Fruit fly (Drosophila melanogaster) whole organism, embryonic: ENCODE measurements around the gene Tbca.

ENCODE experiments used
- CG11456 ChIP-seq: fragments of 200-800 bp; sonication (Bioruptor generic); IDR thresholded peaks from 3 replicates; pipeline ENCODE4 v1.3.6; 2022; ENCODE audit warnings: missing biosample characterization, missing genetic modification characterization
- CG11696 ChIP-seq: fragments of 200-800 bp; sonication (Bioruptor generic); IDR thresholded peaks from 2 replicates; pipeline ENCODE4 v1.3.6; 2022; ENCODE audit warnings: missing biosample characterization, missing genetic modification characterization
- CG12659 ChIP-seq: fragments of 200-800 bp; sonication (Bioruptor generic); optimal IDR thresholded peaks from 3 replicates; lab custom pipeline; 2017; ENCODE audit warnings: mild to moderate bottlenecking, missing biosample characterization, missing genetic modification reagents, missing genetic modification characterization
- CG13894 ChIP-seq: fragments of 200-800 bp; sonication (Bioruptor generic); optimal IDR thresholded peaks from 3 replicates; lab custom pipeline; 2018; ENCODE audit warnings: missing biosample characterization, mild to moderate bottlenecking, missing genetic modification characterization, moderate library complexity
- CG14014 ChIP-seq: fragments of 200-800 bp; sonication (Bioruptor generic); IDR thresholded peaks from 2 replicates; pipeline ENCODE4 v1.3.6; 2022; ENCODE audit warnings: missing biosample characterization, missing genetic modification characterization
- CG17186 ChIP-seq: fragments of 200-800 bp; sonication (Bioruptor generic); optimal IDR thresholded peaks from 3 replicates; lab custom pipeline; 2017; ENCODE audit warnings: missing biosample characterization, missing genetic modification reagents, missing genetic modification characterization
- CG17359 ChIP-seq: fragments of 200-800 bp; sonication (Bioruptor generic); optimal IDR thresholded peaks from 3 replicates; lab custom pipeline; 2018; ENCODE audit warnings: missing biosample characterization, mild to moderate bottlenecking, missing genetic modification characterization, moderate library complexity
- CG18599 ChIP-seq: fragments of 200-800 bp; sonication (Bioruptor generic); optimal IDR thresholded peaks from 3 replicates; lab custom pipeline; 2017; ENCODE audit warnings: missing biosample characterization, missing genetic modification characterization, mild to moderate bottlenecking, moderate library complexity, missing genetic modification reagents
- CG2116 ChIP-seq: fragments of 200-800 bp; sonication (Bioruptor generic); optimal IDR thresholded peaks from 3 replicates; lab custom pipeline; 2018; ENCODE audit warnings: missing biosample characterization, mild to moderate bottlenecking, missing genetic modification characterization
- CG2129 ChIP-seq: fragments of 200-800 bp; sonication (Bioruptor generic); IDR thresholded peaks from 2 replicates; pipeline ENCODE4 v1.3.6; 2022; ENCODE audit warnings: missing biosample characterization, missing genetic modification characterization; ENCODE audit not compliant: partially characterized antibody
- CG30403 ChIP-seq: fragments of 200-800 bp; sonication (Bioruptor generic); optimal IDR thresholded peaks from 3 replicates; lab custom pipeline; 2016; ENCODE audit warnings: missing biosample characterization, missing genetic modification characterization
- CG31388 ChIP-seq: fragments of 200-800 bp; sonication (Bioruptor generic); optimal IDR thresholded peaks from 2 replicates; lab custom pipeline; 2016; ENCODE audit warnings: missing biosample characterization, missing genetic modification characterization
- CG3847 ChIP-seq: fragments of 200-800 bp; sonication (Bioruptor generic); IDR thresholded peaks from 2 replicates; pipeline ENCODE4 v1.3.6; 2022; ENCODE audit warnings: missing biosample characterization, missing genetic modification characterization
- CG4360 ChIP-seq: fragments of 200-800 bp; sonication (Bioruptor generic); IDR thresholded peaks from 2 replicates; pipeline ENCODE4 v1.3.6; 2022; ENCODE audit warnings: missing biosample characterization, missing genetic modification characterization
- CG4854 ChIP-seq: fragments of 200-800 bp; sonication (Bioruptor generic); optimal IDR thresholded peaks from 2 replicates; lab custom pipeline; 2016; ENCODE audit warnings: missing biosample characterization, missing genetic modification characterization, inconsistent platforms
- CG5245 ChIP-seq: fragments of 200-800 bp; sonication (Bioruptor generic); optimal IDR thresholded peaks from 3 replicates; lab custom pipeline; 2016; ENCODE audit warnings: missing biosample characterization, missing genetic modification characterization
- CG6813 ChIP-seq: fragments of 200-800 bp; sonication (Bioruptor generic); optimal IDR thresholded peaks from 2 replicates; lab custom pipeline; 2017; ENCODE audit warnings: missing biosample characterization, missing genetic modification characterization, mild to moderate bottlenecking, moderate library complexity, missing genetic modification reagents
- CG9609 ChIP-seq: fragments of 200-800 bp; sonication (Bioruptor generic); optimal IDR thresholded peaks from 3 replicates; lab custom pipeline; 2016; ENCODE audit warnings: missing biosample characterization, missing genetic modification characterization
- CHES-1-like ChIP-seq: fragments of 200-800 bp; sonication (Bioruptor generic); optimal IDR thresholded peaks from 2 replicates; lab custom pipeline; 2016; ENCODE audit warnings: missing biosample characterization, missing genetic modification characterization
- Dad ChIP-seq: fragments of 200-800 bp; sonication (Bioruptor generic); optimal IDR thresholded peaks from 3 replicates; lab custom pipeline; 2016; ENCODE audit warnings: missing biosample characterization, missing genetic modification characterization
- Dfd ChIP-seq, 2 experiments: fragments of >200 bp; optimal IDR thresholded peaks; 2 replicates each; lab custom pipeline; 2017; ENCODE audit warnings: missing biosample characterization in 2 of 2, missing genetic modification characterization in 2 of 2
- HLHmδ ChIP-seq: fragments of 200-800 bp; sonication (Bioruptor generic); optimal IDR thresholded peaks from 2 replicates; lab custom pipeline; 2018; ENCODE audit warnings: missing biosample characterization, mild to moderate bottlenecking, missing genetic modification characterization, moderate library complexity
- MTF-1 ChIP-seq: fragments of 200-800 bp; sonication (Bioruptor generic); optimal IDR thresholded peaks from 2 replicates; lab custom pipeline; 2018; ENCODE audit warnings: missing biosample characterization, mild to moderate bottlenecking, missing genetic modification characterization, borderline replicate concordance
- Nf-YC ChIP-seq: fragments of 200-800 bp; optimal IDR thresholded peaks from 3 replicates; lab custom pipeline; 2019; ENCODE audit warnings: missing biosample characterization, mild to moderate bottlenecking, missing genetic modification characterization, moderate library complexity
- Oli ChIP-seq: fragments of 200-800 bp; sonication (Bioruptor generic); optimal IDR thresholded peaks from 2 replicates; lab custom pipeline; 2018; ENCODE audit warnings: missing biosample characterization, mild to moderate bottlenecking, missing genetic modification characterization, moderate library complexity
- Ptx1 ChIP-seq: fragments of 200-800 bp; sonication (Bioruptor generic); IDR thresholded peaks from 2 replicates; pipeline ENCODE4 v1.3.6; 2022; ENCODE audit warnings: missing biosample characterization, missing genetic modification characterization
- Sox102F ChIP-seq: fragments of 200-800 bp; sonication (Bioruptor generic); optimal IDR thresholded peaks from 2 replicates; lab custom pipeline; 2018; ENCODE audit warnings: missing biosample characterization, mild to moderate bottlenecking, missing genetic modification characterization, moderate library complexity
- Spps ChIP-seq: fragments of 200-800 bp; sonication (Bioruptor generic); optimal IDR thresholded peaks from 2 replicates; lab custom pipeline; 2018; ENCODE audit warnings: missing biosample characterization, mild to moderate bottlenecking, missing genetic modification characterization
- al ChIP-seq: fragments of 200-800 bp; sonication (Bioruptor generic); IDR thresholded peaks from 2 replicates; pipeline ENCODE4 v1.3.6; 2022; ENCODE audit warnings: missing biosample characterization, missing genetic modification characterization
- ase ChIP-seq: fragments of 200-800 bp; sonication (Bioruptor generic); IDR thresholded peaks from 3 replicates; pipeline ENCODE4 v1.3.6; 2022; ENCODE audit warnings: missing biosample characterization, missing genetic modification characterization
- cad ChIP-seq: fragments of >200 bp; optimal IDR thresholded peaks from 2 replicates; lab custom pipeline; 2017; ENCODE audit warnings: missing biosample characterization, missing genetic modification characterization
- croc ChIP-seq: fragments of 200-800 bp; sonication (Bioruptor generic); conservative IDR thresholded peaks from 3 replicates; pipeline ENCODE4 v1.3.6; 2022; ENCODE audit warnings: missing biosample characterization, missing genetic modification characterization
- da ChIP-seq: fragments of 200-800 bp; sonication (Bioruptor generic); optimal IDR thresholded peaks from 2 replicates; lab custom pipeline; 2016; ENCODE audit warnings: missing biosample characterization, missing genetic modification characterization
- dmrt99B ChIP-seq: fragments of 200-800 bp; sonication (Bioruptor generic); optimal IDR thresholded peaks from 2 replicates; lab custom pipeline; 2018; ENCODE audit warnings: missing biosample characterization, mild to moderate bottlenecking, missing genetic modification characterization, moderate library complexity
- ems ChIP-seq: fragments of 200-800 bp; sonication (Bioruptor generic); optimal IDR thresholded peaks from 3 replicates; lab custom pipeline; 2016; ENCODE audit warnings: missing biosample characterization, missing genetic modification characterization
- gcm2 ChIP-seq: fragments of 200-800 bp; sonication (Bioruptor generic); optimal IDR thresholded peaks from 2 replicates; lab custom pipeline; 2016; ENCODE audit warnings: missing biosample characterization, missing genetic modification characterization
- gro ChIP-seq: fragments of 200-800 bp; sonication (Bioruptor generic); optimal IDR thresholded peaks from 2 replicates; lab custom pipeline; 2016; ENCODE audit warnings: missing biosample characterization, missing genetic modification characterization
- kni ChIP-seq: fragments of 200-800 bp; sonication (Bioruptor generic); optimal IDR thresholded peaks from 3 replicates; lab custom pipeline; 2017; ENCODE audit warnings: mild to moderate bottlenecking, missing biosample characterization, missing genetic modification reagents, missing genetic modification characterization
- lab ChIP-seq: fragments of 200-800 bp; sonication (Bioruptor generic); optimal IDR thresholded peaks from 3 replicates; lab custom pipeline; 2017; ENCODE audit warnings: missing biosample characterization, missing genetic modification characterization, mild to moderate bottlenecking, moderate library complexity, missing genetic modification reagents
- mam ChIP-seq: fragments of 200-800 bp; sonication (Bioruptor generic); optimal IDR thresholded peaks from 3 replicates; lab custom pipeline; 2016; ENCODE audit warnings: missing biosample characterization, missing genetic modification characterization
- org-1 ChIP-seq: fragments of 200-800 bp; sonication (Bioruptor generic); optimal IDR thresholded peaks from 2 replicates; lab custom pipeline; 2017; ENCODE audit warnings: missing biosample characterization, missing genetic modification characterization
- otp ChIP-seq: fragments of 200-800 bp; sonication (Bioruptor generic); IDR thresholded peaks from 3 replicates; pipeline ENCODE4, ENCODE4 v1.3.6; 2022; ENCODE audit warnings: missing biosample characterization, missing genetic modification characterization
- peb ChIP-seq: fragments of 200-800 bp; sonication (Bioruptor generic); IDR thresholded peaks from 2 replicates; pipeline ENCODE4 v1.3.6; 2022; ENCODE audit warnings: missing biosample characterization, missing genetic modification characterization
- pum ChIP-seq: fragments of 200-800 bp; sonication (Bioruptor generic); optimal IDR thresholded peaks from 2 replicates; lab custom pipeline; 2016; ENCODE audit warnings: missing biosample characterization, missing genetic modification characterization
- ranshi ChIP-seq: fragments of 200-800 bp; sonication (Bioruptor generic); IDR thresholded peaks from 2 replicates; pipeline ENCODE4 v1.3.6; 2022; ENCODE audit warnings: missing biosample characterization, missing genetic modification characterization
- rib ChIP-seq: fragments of 200-800 bp; sonication (Bioruptor generic); IDR thresholded peaks from 2 replicates; pipeline ENCODE4 v1.3.6; 2022; ENCODE audit warnings: missing biosample characterization, missing genetic modification characterization
- row ChIP-seq: fragments of 200-800 bp; sonication (Bioruptor generic); IDR thresholded peaks from 3 replicates; pipeline ENCODE4 v1.3.6; 2022; ENCODE audit warnings: missing biosample characterization, missing genetic modification characterization
- sqz ChIP-seq: fragments of 200-800 bp; sonication (Bioruptor generic); optimal IDR thresholded peaks from 3 replicates; lab custom pipeline; 2018; ENCODE audit warnings: missing biosample characterization, mild to moderate bottlenecking, missing genetic modification characterization
- toy ChIP-seq: fragments of 200-800 bp; sonication (Bioruptor generic); IDR thresholded peaks from 2 replicates; pipeline ENCODE4 v1.3.6; 2022; ENCODE audit warnings: missing biosample characterization, missing genetic modification characterization
- trem ChIP-seq: fragments of 200-800 bp; optimal IDR thresholded peaks from 3 replicates; lab custom pipeline; 2019; ENCODE audit warnings: missing biosample characterization, mild to moderate bottlenecking, missing genetic modification characterization, moderate library complexity
- trh ChIP-seq: fragments of 200-800 bp; sonication (Bioruptor generic); optimal IDR thresholded peaks from 2 replicates; lab custom pipeline; 2016; ENCODE audit warnings: missing biosample characterization, missing genetic modification characterization
- ttk ChIP-seq: fragments of 200-800 bp; sonication (Bioruptor generic); IDR thresholded peaks from 2 replicates; pipeline ENCODE4 v2.1.2; 2022; ENCODE audit warnings: missing biosample characterization, missing genetic modification characterization
- wdn ChIP-seq: fragments of 200-800 bp; sonication (Bioruptor generic); IDR thresholded peaks from 2 replicates; pipeline ENCODE4 v1.3.6; 2022; ENCODE audit warnings: missing biosample characterization, missing genetic modification characterization

The Tbca gene

DNA sequence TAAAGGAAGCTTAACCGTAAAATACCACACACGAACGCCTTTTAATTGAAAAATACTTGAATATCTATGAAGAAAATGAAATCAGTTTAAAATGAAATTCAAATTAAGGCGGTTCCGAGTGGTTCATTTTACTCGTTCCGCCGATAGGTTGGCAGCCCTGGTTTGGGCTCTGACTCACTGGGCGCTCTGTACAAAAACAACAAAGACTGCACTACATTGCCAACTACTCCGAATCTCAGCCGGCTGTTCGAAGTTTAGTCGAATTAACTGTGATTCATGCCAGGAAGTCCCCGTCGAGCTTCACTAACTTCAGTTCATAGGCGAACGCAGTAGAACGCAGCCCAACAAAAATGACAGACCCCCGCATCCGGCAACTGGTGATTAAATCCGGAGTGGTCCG lies at the start of gene Tbca (continued):
- TF ChIP-seq Nf-YC (tag; lab: Kevin White, UChicago): no peak
- TF ChIP-seq row (GFP tag; lab: Robert Waterston, UW): peak; percentile 19; the same call in 1 of the 3 replicates
- TF ChIP-seq cad: no peak
- TF ChIP-seq pum (GFP tag; lab: Kevin White, UChicago): no peak
- no peak for TF ChIP-seq otp
- no peak for TF ChIP-seq org-1 (GFP tag; lab: Kevin White, UChicago)
- no peak for TF ChIP-seq CG11456 (GFP tag; lab: Robert Waterston, UW)
- no peak for TF ChIP-seq CG14014 (GFP tag; lab: Robert Waterston, UW)
- no peak for TF ChIP-seq CG9609 (GFP tag; lab: Kevin White, UChicago)
- no peak for TF ChIP-seq CG17359 (tag; lab: Kevin White, UChicago)
- TF ChIP-seq al (GFP tag; lab: Robert Waterston, UW): no peak
- no peak for TF ChIP-seq ttk (GFP tag; lab: Robert Waterston, UW)
- no peak for TF ChIP-seq dmrt99B
- no peak for TF ChIP-seq CG2129
- TF ChIP-seq wdn: no peak
- no peak for TF ChIP-seq CHES-1-like (GFP tag; lab: Kevin White, UChicago)
- no peak for TF ChIP-seq HLHmδ (GFP tag; lab: Kevin White, UChicago)
- peak; percentile 92 for TF ChIP-seq sqz (GFP tag; lab: Kevin White, UChicago)
- no peak for TF ChIP-seq lab
- no peak for TF ChIP-seq peb (GFP tag; lab: Robert Waterston, UW)
- no peak for TF ChIP-seq CG13894 (tag; lab: Kevin White, UChicago)
- TF ChIP-seq da (GFP tag; lab: Kevin White, UChicago): no peak
- TF ChIP-seq Spps (tag; lab: Kevin White, UChicago): no peak
- TF ChIP-seq CG4854 (GFP tag; lab: Kevin White, UChicago): peak; percentile 87
- no peak for TF ChIP-seq trh (GFP tag; lab: Kevin White, UChicago)
- no peak for TF ChIP-seq rib
- no peak for TF ChIP-seq CG12659 (GFP tag; lab: Kevin White, UChicago)
- TF ChIP-seq CG3847 (GFP tag; lab: Robert Waterston, UW): no peak
- peak; percentile 70 for TF ChIP-seq CG4360 (GFP tag; lab: Robert Waterston, UW)
- TF ChIP-seq ase (GFP tag; lab: Robert Waterston, UW): no peak
- no peak for TF ChIP-seq Ptx1 (GFP tag; lab: Robert Waterston, UW)
- no peak for TF ChIP-seq croc (GFP tag; lab: Robert Waterston, UW)
- TF ChIP-seq gro: no peak
- TF ChIP-seq Dfd (GFP tag; optimal IDR thresholded peaks at IDR 0.05; lab: Kevin White, UChicago): no peak
- no peak for TF ChIP-seq CG6813
- TF ChIP-seq mam: no peak
- TF ChIP-seq CG18599: no peak
- TF ChIP-seq CG2116 (GFP tag; lab: Kevin White, UChicago): peak; percentile 45
- no peak for TF ChIP-seq toy (GFP tag; lab: Robert Waterston, UW)
- peak; percentile 34 for TF ChIP-seq trem
- no peak for TF ChIP-seq CG31388
- TF ChIP-seq ems (GFP tag; lab: Kevin White, UChicago): no peak
- no peak for TF ChIP-seq MTF-1 (GFP tag; lab: Kevin White, UChicago)
- no peak for TF ChIP-seq gcm2
- no peak for TF ChIP-seq CG5245
- TF ChIP-seq CG30403 (GFP tag; lab: Kevin White, UChicago): no peak
- no peak for TF ChIP-seq kni (GFP tag; lab: Kevin White, UChicago)
- TF ChIP-seq Oli (tag; lab: Kevin White, UChicago): no peak
- peak; percentile 55 for TF ChIP-seq CG17186 (GFP tag; lab: Kevin White, UChicago)
- TF ChIP-seq CG11696 (GFP tag; lab: Robert Waterston, UW): no peak
- TF ChIP-seq Dad (GFP tag; lab: Kevin White, UChicago): no peak
- TF ChIP-seq Sox102F: no peak
- TF ChIP-seq ranshi: no peak
